Fruit fly (Drosophila melanogaster): Measurements from ENCODE around the gene CG3557.
A peak's percentile ranks its signal among the peaks of the same experiment; 100 is the strongest.

dm6 chr2L:2373818-2374746 lies 11.5 kb downstream of the CG3557 start, which contains the start of the genes CG3609 and CG15390:
- TF ChIP-seq CG7368 (GFP tag; optimal IDR thresholded peaks at IDR 0.05) (peak; percentile 60), achi (GFP tag; optimal IDR thresholded peaks at IDR 0.05) (peak; percentile 78)

All from whole organism, prepupa.